Fruit fly (Drosophila melanogaster) whole organism, embryonic: ENCODE data around the gene CG31636.
A peak's percentile ranks its signal among the peaks of the same experiment; 100 is the strongest.

Source experiments
- Blimp-1 ChIP-seq: fragments of 200-800 bp; sonication (Bioruptor generic); optimal IDR thresholded peaks from 3 replicates; lab custom pipeline; 2018; ENCODE audit warnings: missing biosample characterization, missing genetic modification characterization, mild to moderate bottlenecking, moderate library complexity, missing genetic modification reagents
- CG10267 ChIP-seq: fragments of 200-800 bp; sonication (Bioruptor generic); optimal IDR thresholded peaks from 2 replicates; lab custom pipeline; 2018; ENCODE audit warnings: missing biosample characterization, mild to moderate bottlenecking, missing genetic modification characterization, moderate library complexity
- CG10366 ChIP-seq: fragments of 200-800 bp; sonication (Bioruptor generic); IDR thresholded peaks from 2 replicates; pipeline ENCODE4 v1.3.6; 2022; ENCODE audit warnings: missing biosample characterization, missing genetic modification characterization
- CG11504 ChIP-seq: fragments of 200-800 bp; sonication (Bioruptor generic); optimal IDR thresholded peaks from 3 replicates; lab custom pipeline; 2019; ENCODE audit warnings: missing biosample characterization, mild to moderate bottlenecking, missing genetic modification characterization, moderate library complexity
- CG12155 ChIP-seq: fragments of 200-800 bp; sonication (Bioruptor generic); optimal IDR thresholded peaks from 3 replicates; lab custom pipeline; 2016; ENCODE audit warnings: missing biosample characterization, missing genetic modification characterization
- CG12391 ChIP-seq: fragments of 200-800 bp; sonication (Bioruptor generic); optimal IDR thresholded peaks from 3 replicates; lab custom pipeline; 2018; ENCODE audit warnings: missing biosample characterization, mild to moderate bottlenecking, missing genetic modification characterization, moderate library complexity
- CG13624 ChIP-seq: fragments of 200-800 bp; sonication (Bioruptor generic); optimal IDR thresholded peaks from 2 replicates; lab custom pipeline; 2016; ENCODE audit warnings: missing biosample characterization, missing genetic modification characterization
- CG14710 ChIP-seq: fragments of 200-800 bp; sonication (Bioruptor generic); optimal IDR thresholded peaks from 3 replicates; lab custom pipeline; 2019; ENCODE audit warnings: missing biosample characterization, mild to moderate bottlenecking, missing genetic modification characterization, moderate library complexity
- CG17359 ChIP-seq: fragments of 200-800 bp; sonication (Bioruptor generic); optimal IDR thresholded peaks from 3 replicates; lab custom pipeline; 2018; ENCODE audit warnings: missing biosample characterization, mild to moderate bottlenecking, missing genetic modification characterization, moderate library complexity
- CG18262 ChIP-seq: fragments of 200-800 bp; optimal IDR thresholded peaks from 3 replicates; lab custom pipeline; 2019; ENCODE audit warnings: missing biosample characterization, mild to moderate bottlenecking, missing genetic modification characterization, moderate library complexity
- CG2199 ChIP-seq: fragments of 200-800 bp; sonication (Bioruptor generic); IDR thresholded peaks from 3 replicates; pipeline ENCODE4 v1.3.6; 2022; ENCODE audit warnings: missing biosample characterization, missing genetic modification characterization
- CG2712 ChIP-seq: fragments of 200-800 bp; optimal IDR thresholded peaks from 3 replicates; lab custom pipeline; 2019; ENCODE audit warnings: missing biosample characterization, mild to moderate bottlenecking, missing genetic modification characterization, moderate library complexity
- CG34224 ChIP-seq: fragments of 200-800 bp; sonication (Bioruptor generic); IDR thresholded peaks from 3 replicates; pipeline ENCODE4 v1.3.6; 2022; ENCODE audit warnings: missing biosample characterization, missing genetic modification characterization; ENCODE audit not compliant: partially characterized antibody
- CG34422 ChIP-seq: fragments of 200-800 bp; sonication (Bioruptor generic); IDR thresholded peaks from 3 replicates; pipeline ENCODE4 v1.3.6; 2022; ENCODE audit warnings: missing biosample characterization, missing genetic modification characterization
- CG8359 ChIP-seq: fragments of 200-800 bp; sonication (Bioruptor generic); optimal IDR thresholded peaks from 2 replicates; lab custom pipeline; 2017; ENCODE audit warnings: missing biosample characterization, mild to moderate bottlenecking, missing genetic modification characterization, borderline replicate concordance
- CG8388 ChIP-seq: fragments of 200-800 bp; sonication (Bioruptor generic); optimal IDR thresholded peaks from 2 replicates; lab custom pipeline; 2019; ENCODE audit warnings: missing biosample characterization, mild to moderate bottlenecking, missing genetic modification characterization, moderate library complexity
- HLHmδ ChIP-seq: fragments of 200-800 bp; sonication (Bioruptor generic); optimal IDR thresholded peaks from 2 replicates; lab custom pipeline; 2018; ENCODE audit warnings: missing biosample characterization, mild to moderate bottlenecking, missing genetic modification characterization, moderate library complexity
- Hand ChIP-seq: fragments of 200-800 bp; sonication (Bioruptor generic); optimal IDR thresholded peaks from 2 replicates; lab custom pipeline; 2017; ENCODE audit warnings: mild to moderate bottlenecking, missing biosample characterization, missing genetic modification reagents, missing genetic modification characterization
- Hr51 ChIP-seq, 2 experiments: fragments of 200-800 bp; sonication (Bioruptor generic); optimal IDR thresholded peaks; 2 replicates in 1 of 2; 3 replicates in 1 of 2; lab custom pipeline; 2016 to 2018; ENCODE audit warnings: missing biosample characterization in 2 of 2, missing genetic modification characterization in 2 of 2, mild to moderate bottlenecking in 1 of 2, moderate library complexity in 1 of 2
- Lhr ChIP-seq: fragments of 200-800 bp; sonication (Bioruptor generic); optimal IDR thresholded peaks from 3 replicates; lab custom pipeline; 2017; ENCODE audit warnings: mild to moderate bottlenecking, missing biosample characterization, missing genetic modification reagents, missing genetic modification characterization
- MBD-R2 ChIP-seq: fragments of 200-800 bp; sonication (Bioruptor generic); IDR thresholded peaks from 2 replicates; pipeline ENCODE4 v1.3.6; 2022; ENCODE audit warnings: missing biosample characterization, missing genetic modification characterization
- Med ChIP-seq: fragments of 200-800 bp; sonication (Bioruptor generic); peaks from one replicate; lab custom pipeline; 2016; ENCODE audit warnings: missing biosample characterization, missing genetic modification characterization, mild to moderate bottlenecking, inconsistent platforms, moderate library complexity
- Oli ChIP-seq: fragments of 200-800 bp; sonication (Bioruptor generic); optimal IDR thresholded peaks from 2 replicates; lab custom pipeline; 2018; ENCODE audit warnings: missing biosample characterization, mild to moderate bottlenecking, missing genetic modification characterization, moderate library complexity
- Pdp1 ChIP-seq, 2 experiments: fragments of 200-800 bp; sonication (Bioruptor generic); optimal IDR thresholded peaks; 3 replicates each; lab custom pipeline; 2016; ENCODE audit warnings: missing biosample characterization in 2 of 2, missing genetic modification characterization in 2 of 2, mild to moderate bottlenecking in 1 of 2, moderate library complexity in 1 of 2
- Side ChIP-seq: fragments of 200-800 bp; sonication (Bioruptor generic); optimal IDR thresholded peaks from 2 replicates; lab custom pipeline; 2016; ENCODE audit warnings: missing biosample characterization, missing genetic modification characterization
- Sox102F ChIP-seq: fragments of 200-800 bp; sonication (Bioruptor generic); optimal IDR thresholded peaks from 2 replicates; lab custom pipeline; 2018; ENCODE audit warnings: missing biosample characterization, mild to moderate bottlenecking, missing genetic modification characterization, moderate library complexity
- Vsx1 ChIP-seq: fragments of 200-800 bp; sonication (Bioruptor generic); optimal IDR thresholded peaks from 2 replicates; lab custom pipeline; 2017; ENCODE audit warnings: missing biosample characterization, mild to moderate bottlenecking, missing genetic modification characterization, missing genetic modification reagents
- chif ChIP-seq, 2 experiments: fragments of 200-800 bp; sonication (Bioruptor generic); optimal IDR thresholded peaks; 3 replicates each; lab custom pipeline; 2016; ENCODE audit warnings: missing biosample characterization in 2 of 2, missing genetic modification characterization in 2 of 2
- dan ChIP-seq: fragments of 200-800 bp; sonication (Bioruptor generic); IDR thresholded peaks from 2 replicates; pipeline ENCODE4 v1.3.6; 2022; ENCODE audit warnings: missing biosample characterization, missing genetic modification characterization
- dimm ChIP-seq: fragments of 200-800 bp; sonication (Bioruptor generic); IDR thresholded peaks from 2 replicates; pipeline ENCODE4 v1.3.6; 2022; ENCODE audit warnings: missing biosample characterization, missing genetic modification characterization
- dmrt99B ChIP-seq: fragments of 200-800 bp; sonication (Bioruptor generic); optimal IDR thresholded peaks from 2 replicates; lab custom pipeline; 2018; ENCODE audit warnings: missing biosample characterization, mild to moderate bottlenecking, missing genetic modification characterization, moderate library complexity
- hkb ChIP-seq, 2 experiments: fragments of 200-800 bp in 1 of 2; fragments of >200 bp in 1 of 2; sonication (Bioruptor generic) in 1 of 2; IDR thresholded peaks in 1 of 2; optimal IDR thresholded peaks in 1 of 2; 2 replicates each; pipeline versions ENCODE4 v1.3.6 to Lab custom; 2017 to 2022; ENCODE audit warnings: missing biosample characterization in 1 of 2, missing genetic modification characterization in 1 of 2
- kah ChIP-seq: fragments of 200-800 bp; sonication (Bioruptor generic); optimal IDR thresholded peaks from 2 replicates; lab custom pipeline; 2018; ENCODE audit warnings: missing biosample characterization, mild to moderate bottlenecking, missing genetic modification characterization
- nmo ChIP-seq: fragments of 200-800 bp; sonication (Bioruptor generic); optimal IDR thresholded peaks from 2 replicates; lab custom pipeline; 2018; ENCODE audit warnings: missing biosample characterization, mild to moderate bottlenecking, missing genetic modification characterization, moderate library complexity
- oc ChIP-seq: fragments of 200-800 bp; sonication (Bioruptor generic); optimal IDR thresholded peaks from 2 replicates; lab custom pipeline; 2018; ENCODE audit warnings: missing biosample characterization, mild to moderate bottlenecking, missing genetic modification characterization, moderate library complexity
- pan ChIP-seq, 4 experiments: fragments of >200 bp in 3 of 4; fragments of 200-800 bp in 1 of 4; sonication (Bioruptor generic) in 1 of 4; optimal IDR thresholded peaks in 3 of 4; IDR thresholded peaks in 1 of 4; 2 replicates each; pipeline versions ENCODE4 v1.3.6 to Lab custom; 2017 to 2022; ENCODE audit warnings: missing biosample characterization in 2 of 4, missing genetic modification characterization in 2 of 4, mixed read lengths in 1 of 4
- pros ChIP-seq: fragments of 200-800 bp; sonication (Bioruptor generic); optimal IDR thresholded peaks from 3 replicates; lab custom pipeline; 2019; ENCODE audit warnings: missing biosample characterization, mild to moderate bottlenecking, missing genetic modification characterization, moderate library complexity
- sd ChIP-seq: fragments of 200-800 bp; sonication (Bioruptor generic); optimal IDR thresholded peaks from 3 replicates; lab custom pipeline; 2018; ENCODE audit warnings: missing biosample characterization, mild to moderate bottlenecking, missing genetic modification characterization, moderate library complexity
- sens ChIP-seq: fragments of 200-800 bp; sonication (Bioruptor generic); peaks from one replicate; lab custom pipeline; 2016; ENCODE audit warnings: missing biosample characterization, missing genetic modification characterization
- tgo ChIP-seq: fragments of 200-800 bp; sonication (Bioruptor generic); IDR thresholded peaks from 3 replicates; pipeline ENCODE4 v1.3.6; 2022; ENCODE audit warnings: missing biosample characterization, missing genetic modification characterization
- wek ChIP-seq: fragments of 200-800 bp; sonication (Bioruptor generic); optimal IDR thresholded peaks from 3 replicates; lab custom pipeline; 2018; ENCODE audit warnings: missing biosample characterization, mild to moderate bottlenecking, missing genetic modification characterization, moderate library complexity
- zf30C ChIP-seq: fragments of 200-800 bp; sonication (Bioruptor generic); optimal IDR thresholded peaks from 3 replicates; lab custom pipeline; 2018; ENCODE audit warnings: missing biosample characterization, mild to moderate bottlenecking, missing genetic modification characterization
- zfh1 ChIP-seq: fragments of 200-800 bp; sonication (Bioruptor generic); IDR thresholded peaks from 3 replicates; pipeline ENCODE4 v1.3.6; 2022; ENCODE audit warnings: missing biosample characterization, missing genetic modification characterization

Gene CG31636

dm6 chr2L:6701409-6702199 is 43.7 kb upstream of the CG31636 start (continued):
- TF ChIP-seq Hr51 (GFP tag; optimal IDR thresholded peaks at IDR 0.05; lab: Kevin White, UChicago) (peak in 1 of 2 experiments; percentile 4), CG11504 (tag; lab: Kevin White, UChicago) (peak; percentile 25), Hand (no peak), CG13624 (no peak), wek (GFP tag; lab: Kevin White, UChicago) (no peak), kah (GFP tag; lab: Kevin White, UChicago) (peak; percentile 93), CG34224 (GFP tag; lab: Robert Waterston, UW) (no peak), Side (GFP tag; lab: Kevin White, UChicago) (no peak), CG8388 (GFP tag; lab: Kevin White, UChicago) (peak; percentile 5), hkb (optimal IDR thresholded peaks at IDR 0.05; lab: Kevin White, UChicago) (no peak), hkb (GFP tag; IDR thresholded peaks at IDR 0.05; lab: Robert Waterston, UW) (no peak), CG17359 (tag; lab: Kevin White, UChicago) (peak; percentile 31), CG10366 (GFP tag; lab: Robert Waterston, UW) (no peak), CG34422 (GFP tag; lab: Robert Waterston, UW) (no peak), CG2199 (GFP tag; lab: Robert Waterston, UW) (0 out of 3 replicates have a peak, but pooled peaks have one; percentile 28), dmrt99B (tag; lab: Kevin White, UChicago) (peak; percentile 42), sens (peak; percentile 59), CG12391 (peak; percentile 15), tgo (no peak), CG12155 (no peak), zf30C (GFP tag; lab: Kevin White, UChicago) (peak; percentile 0), pan (optimal IDR thresholded peaks at IDR 0.05; lab: Kevin White, UChicago) (no peak), pan (GFP tag; optimal IDR thresholded peaks at IDR 0.05 in 1 of 2, IDR thresholded peaks at IDR 0.05 in 1 of 2) (no peak), CG18262 (peak; percentile 13), nmo (GFP tag; lab: Kevin White, UChicago) (no peak), Blimp-1 (peak; percentile 48), Med (GFP tag; lab: Kevin White, UChicago) (peak; percentile 26), HLHmδ (GFP tag; lab: Kevin White, UChicago) (peak; percentile 48), pros (GFP tag; lab: Kevin White, UChicago) (peak; percentile 15), CG14710 (tag; lab: Kevin White, UChicago) (no peak), oc (tag; lab: Kevin White, UChicago) (peak; percentile 1), dan (GFP tag; lab: Robert Waterston, UW) (no peak), zfh1 (GFP tag; lab: Robert Waterston, UW) (0 out of 3 replicates have a peak, but pooled peaks have one; percentile 14), sd (tag; lab: Kevin White, UChicago) (peak; percentile 54), CG8359 (peak; percentile 27), CG10267 (tag; lab: Kevin White, UChicago) (peak; percentile 6), CG2712 (tag; lab: Kevin White, UChicago) (peak; percentile 44), Lhr (GFP tag; lab: Kevin White, UChicago) (no peak), Sox102F (GFP tag; lab: Kevin White, UChicago) (peak; percentile 32), Vsx1 (no peak), chif (GFP tag; optimal IDR thresholded peaks at IDR 0.05; lab: Kevin White, UChicago) (no peak), Pdp1 (GFP tag; optimal IDR thresholded peaks at IDR 0.05; lab: Kevin White, UChicago) (peak in 1 of 2 experiments; percentile 66), MBD-R2 (GFP tag; lab: Robert Waterston, UW) (no peak), dimm (GFP tag; lab: Robert Waterston, UW) (no peak), Oli (tag; lab: Kevin White, UChicago) (peak; percentile 2)
- TF ChIP-seq, all 482 proteins: peak for 32
